Fruit fly (Drosophila melanogaster): ENCODE measurements around the gene RpS10b.

Gene RpS10b

DNA sequence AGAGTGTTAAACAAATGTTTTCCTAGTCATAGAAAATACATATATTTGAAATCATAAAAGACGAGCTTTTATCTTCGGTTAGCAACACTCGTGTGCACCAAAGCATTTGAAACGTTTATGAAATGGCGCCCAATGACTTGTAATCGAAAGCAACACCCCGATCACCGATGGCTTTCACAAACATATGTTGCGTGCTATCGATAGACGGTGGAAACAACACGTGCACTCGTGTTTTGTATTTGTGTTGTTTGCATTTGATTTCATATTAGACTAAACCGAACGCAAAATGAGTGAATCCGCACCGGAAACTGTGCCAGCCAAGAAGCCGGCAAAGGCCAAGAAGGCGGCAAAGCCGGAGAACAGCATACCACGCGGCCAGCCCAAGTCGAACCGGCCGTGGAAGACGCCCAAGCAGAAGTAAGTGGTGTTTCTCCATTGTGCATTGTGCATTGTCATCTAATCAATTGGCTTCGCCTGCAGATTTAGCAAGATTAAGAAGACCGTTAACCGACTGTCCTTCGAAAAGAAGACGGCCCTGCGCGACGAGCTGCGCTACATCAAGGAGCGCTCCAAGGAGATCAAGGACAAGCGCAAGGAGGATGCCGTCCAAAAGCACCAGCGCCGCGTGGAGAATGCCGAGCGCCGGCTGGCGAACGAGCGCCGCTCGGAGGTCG, 18.3 kb downstream of the RpS10b start, which contains the start of gene CG14210 (continued):
- no peak for TF ChIP-seq Abd-B (GFP tag; optimal IDR thresholded peaks at IDR 0.05)

dm6 chrX:19618183-19618740, 20.4 kb downstream of the RpS10b start, which contains the start of the genes Pstk and Tim9b:
TSS of gene Pstk (minus strand) at chrX:19618537.
TSS of gene Tim9b (minus strand) at chrX:19618537.
- TF ChIP-seq mam (GFP tag; optimal IDR thresholded peaks at IDR 0.05) = no peak
- TF ChIP-seq ttk (GFP tag; IDR thresholded peaks at IDR 0.05) = no peak
- TF ChIP-seq tna (GFP tag; IDR thresholded peaks at IDR 0.05; ENCODE audit: partially characterized antibody) = peak; percentile 68
- peak; percentile 48; the same call in 1 of the 2 replicates for TF ChIP-seq amos (GFP tag; IDR thresholded peaks at IDR 0.05; ENCODE audit: partially characterized antibody)
- TF ChIP-seq chinmo (GFP tag; IDR thresholded peaks at IDR 0.05; ENCODE audit: partially characterized antibody) = no peak
- TF ChIP-seq MBD-R2 (GFP tag; IDR thresholded peaks at IDR 0.05) = peak; percentile 54
- peak; percentile 46; the same call in 1 of the 2 replicates for TF ChIP-seq unc-4 (GFP tag; IDR thresholded peaks at IDR 0.05; ENCODE audit: partially characterized antibody)
- peak; percentile 69 for TF ChIP-seq CG7963 (GFP tag; IDR thresholded peaks at IDR 0.05; ENCODE audit: partially characterized antibody)
- TF ChIP-seq Opbp (GFP tag; IDR thresholded peaks at IDR 0.05; ENCODE audit: partially characterized antibody) = peak; percentile 59; the same call in 2 of the 3 replicates
- TF ChIP-seq Fer3 (tag; optimal IDR thresholded peaks at IDR 0.05) = no peak
- TF ChIP-seq CG15479 (GFP tag; optimal IDR thresholded peaks at IDR 0.05) = no peak
- peak; percentile 28 for TF ChIP-seq pfk (GFP tag; optimal IDR thresholded peaks at IDR 0.05)
- peak; percentile 84 for TF ChIP-seq E2f2 (GFP tag; IDR thresholded peaks at IDR 0.05)
- TF ChIP-seq Sry-δ (GFP tag; optimal IDR thresholded peaks at IDR 0.05) = peak; percentile 21
- peak; percentile 64 for TF ChIP-seq Scr (GFP tag; IDR thresholded peaks at IDR 0.05; ENCODE audit: partially characterized antibody)
- TF ChIP-seq MESR4 (GFP tag; optimal IDR thresholded peaks at IDR 0.05) = peak; percentile 46
- peak; percentile 62 for TF ChIP-seq CG34224 (GFP tag; IDR thresholded peaks at IDR 0.05; ENCODE audit: partially characterized antibody)
- TF ChIP-seq bbx (GFP tag; IDR thresholded peaks at IDR 0.05; ENCODE audit: partially characterized antibody) = peak; percentile 73
- TF ChIP-seq HLH4C (GFP tag; IDR thresholded peaks at IDR 0.05; ENCODE audit: partially characterized antibody) = peak; percentile 66
- TF ChIP-seq Bgb (GFP tag; IDR thresholded peaks at IDR 0.05; ENCODE audit: partially characterized antibody) = peak; percentile 47
- TF ChIP-seq Oli (tag; optimal IDR thresholded peaks at IDR 0.05) = no peak
- TF ChIP-seq CG18262 (tag; optimal IDR thresholded peaks at IDR 0.05) = no peak
- TF ChIP-seq sna (GFP tag; IDR thresholded peaks at IDR 0.05; ENCODE audit: partially characterized antibody) = 0 out of 2 replicates have a peak, but pooled peaks have one; percentile 46
- TF ChIP-seq Dp (GFP tag; optimal IDR thresholded peaks at IDR 0.05) = peak; percentile 77
- peak; percentile 58; the same call in 2 of the 3 replicates for TF ChIP-seq hb (GFP tag; IDR thresholded peaks at IDR 0.05; ENCODE audit: partially characterized antibody)
- peak; percentile 67 for TF ChIP-seq CG13287 (GFP tag; IDR thresholded peaks at IDR 0.05; ENCODE audit: partially characterized antibody)
- peak; percentile 21; the same call in 1 of the 2 replicates for TF ChIP-seq ato (GFP tag; IDR thresholded peaks at IDR 0.05; ENCODE audit: partially characterized antibody)
- TF ChIP-seq pzg (GFP tag; optimal IDR thresholded peaks at IDR 0.05) = peak; percentile 38
- TF ChIP-seq zen2 (GFP tag; IDR thresholded peaks at IDR 0.05; ENCODE audit: partially characterized antibody) = peak; percentile 45; the same call in 2 of the 3 replicates
- peak; percentile 77 for TF ChIP-seq CG6791 (GFP tag; IDR thresholded peaks at IDR 0.05; ENCODE audit: partially characterized antibody)
- peak in 1 of 2 experiments; percentile 93 for TF ChIP-seq Pdp1 (GFP tag; optimal IDR thresholded peaks at IDR 0.05)
- TF ChIP-seq Antp (GFP tag; optimal IDR thresholded peaks at IDR 0.05) = no peak
- peak; percentile 17 to 85 for TF ChIP-seq crp (GFP tag; optimal IDR thresholded peaks at IDR 0.05)
- peak; percentile 49 for TF ChIP-seq hbn (GFP tag; IDR thresholded peaks at IDR 0.05; ENCODE audit: partially characterized antibody)
- TF ChIP-seq Xbp1 (GFP tag; optimal IDR thresholded peaks at IDR 0.05) = no peak
- peak; percentile 29; the same call in 1 of the 2 replicates for TF ChIP-seq nerfin-2 (GFP tag; IDR thresholded peaks at IDR 0.05; ENCODE audit: partially characterized antibody)
- TF ChIP-seq Neu2 (GFP tag; optimal IDR thresholded peaks at IDR 0.05; ENCODE audit: borderline replicate concordance) = no peak
- peak; percentile 71 for TF ChIP-seq Dref (GFP tag; IDR thresholded peaks at IDR 0.05)
- no peak for TF ChIP-seq eyg (GFP tag; optimal IDR thresholded peaks at IDR 0.05)
- TF ChIP-seq CG16813 (GFP tag; IDR thresholded peaks at IDR 0.05; ENCODE audit: partially characterized antibody) = peak; percentile 45; the same call in 1 of the 3 replicates
- TF ChIP-seq BEAF-32 (GFP tag; optimal IDR thresholded peaks at IDR 0.05) = peak; percentile 55

All from whole organism, embryonic.